Worm (Caenorhabditis elegans) whole organism, L1 larva: ENCODE data around the gene Y67H2A.2.

Experiments used
- C04F5.9 ChIP-seq: sonication (generic microtip); optimal IDR thresholded peaks from 2 replicates; lab custom pipeline; 2016; ENCODE audit warnings: missing genetic modification characterization, missing compliant biosample characterization
- C34B4.2 ChIP-seq: sonication (generic microtip); optimal IDR thresholded peaks from 2 replicates; lab custom pipeline; 2017; ENCODE audit warnings: mild to moderate bottlenecking, missing genetic modification characterization, missing compliant biosample characterization
- Y116A8C.19 ChIP-seq: sonication (generic microtip); optimal IDR thresholded peaks from 2 replicates; lab custom pipeline; 2016; ENCODE audit warnings: missing compliant biosample characterization, missing genetic modification characterization, borderline replicate concordance
- aha-1 ChIP-seq: fragments of 150-350 bp; optimal IDR thresholded peaks from 2 replicates; lab custom pipeline; 2014; ENCODE audit warnings: missing biosample characterization, missing genetic modification characterization
- alr-1 ChIP-seq: fragments of 200-800 bp; sonication (Bioruptor generic); optimal IDR thresholded peaks from 2 replicates; lab custom pipeline; 2018; ENCODE audit warnings: borderline replicate concordance, mild to moderate bottlenecking, missing genetic modification characterization, missing compliant biosample characterization
- ama-1 ChIP-seq: fragments of 150-350 bp; optimal IDR thresholded peaks from 2 replicates; lab custom pipeline; 2014
- ceh-63 ChIP-seq: fragments of 200-800 bp; sonication (Bioruptor generic); optimal IDR thresholded peaks from 2 replicates; lab custom pipeline; 2018; ENCODE audit warnings: mild to moderate bottlenecking, missing genetic modification characterization, missing compliant biosample characterization
- ceh-82 ChIP-seq, 3 experiments: fragments of 150-350 bp in 1 of 3; sonication (generic microtip) in 2 of 3; optimal IDR thresholded peaks; 2 replicates each; lab custom pipeline; 2014 to 2017; ENCODE audit warnings: missing biosample characterization in 3 of 3, missing genetic modification characterization in 3 of 3
- ceh-90 ChIP-seq: sonication (generic microtip); optimal IDR thresholded peaks from 2 replicates; lab custom pipeline; 2016; ENCODE audit warnings: missing genetic modification characterization, missing compliant biosample characterization
- dpl-1 ChIP-seq, 3 experiments: fragments of 150-350 bp in 2 of 3; sonication (generic microtip) in 1 of 3; optimal IDR thresholded peaks; 2 replicates each; lab custom pipeline; 2014 to 2017; ENCODE audit warnings: missing biosample characterization in 3 of 3, missing genetic modification characterization in 3 of 3, missing genetic modification reagents in 3 of 3
- efl-1 ChIP-seq, 4 experiments: fragments of 150-350 bp; optimal IDR thresholded peaks in 3 of 4; peaks in 1 of 4; 1 replicate in 1 of 4; 2 replicates in 3 of 4; lab custom pipeline; 2014; ENCODE audit warnings: missing biosample characterization in 2 of 4, missing genetic modification characterization in 2 of 4, missing genetic modification reagents in 2 of 4
- elt-2 ChIP-seq: sonication (generic microtip); optimal IDR thresholded peaks from 2 replicates; lab custom pipeline; 2016; ENCODE audit warnings: missing genetic modification characterization, mild to moderate bottlenecking, inconsistent platforms, missing compliant biosample characterization, missing genetic modification reagents
- elt-3 ChIP-seq, 6 experiments: fragments of 150-350 bp in 1 of 6; sonication (generic microtip); optimal IDR thresholded peaks; 2 replicates each; lab custom pipeline; 2017 to 2018; ENCODE audit warnings: missing biosample characterization in 6 of 6, missing genetic modification characterization in 6 of 6, inconsistent platforms in 1 of 6
- fkh-8 ChIP-seq: sonication (generic microtip); optimal IDR thresholded peaks from 2 replicates; lab custom pipeline; 2016; ENCODE audit warnings: mild to moderate bottlenecking, missing genetic modification characterization, missing compliant biosample characterization
- grh-1 ChIP-seq: fragments of 200-800 bp; sonication (Bioruptor generic); IDR thresholded peaks from 2 replicates; pipeline ENCODE4 v1.3.6; 2022; ENCODE audit warnings: missing genetic modification reagents, missing genetic modification characterization, missing compliant biosample characterization
- hlh-17 ChIP-seq: fragments of 200-800 bp; sonication (Bioruptor generic); optimal IDR thresholded peaks from 2 replicates; lab custom pipeline; 2018; ENCODE audit warnings: missing genetic modification characterization, mild to moderate bottlenecking, missing compliant biosample characterization, moderate library complexity, borderline replicate concordance
- hlh-4 ChIP-seq: sonication (generic microtip); optimal IDR thresholded peaks from 2 replicates; lab custom pipeline; 2016; ENCODE audit warnings: mild to moderate bottlenecking, missing genetic modification characterization, missing compliant biosample characterization
- irx-1 ChIP-seq: sonication (generic microtip); optimal IDR thresholded peaks from 2 replicates; lab custom pipeline; 2016; ENCODE audit warnings: missing genetic modification characterization, missing compliant biosample characterization
- isw-1 ChIP-seq: fragments of 200-800 bp; sonication (Bioruptor generic); IDR thresholded peaks from 2 replicates; pipeline ENCODE4 v1.3.6; 2022; ENCODE audit warnings: missing genetic modification characterization, missing compliant biosample characterization
- jun-1 ChIP-seq: fragments of 150-350 bp; optimal IDR thresholded peaks from 2 replicates; lab custom pipeline; 2014; ENCODE audit warnings: missing biosample characterization, missing genetic modification reagents, missing genetic modification characterization
- lin-14 ChIP-seq: fragments of 200-800 bp; sonication (Bioruptor generic); optimal IDR thresholded peaks from 2 replicates; lab custom pipeline; 2018; ENCODE audit warnings: mild to moderate bottlenecking, missing genetic modification characterization, moderate library complexity, missing compliant biosample characterization
- lin-15B ChIP-seq: fragments of 150-350 bp; sonication (generic microtip); optimal IDR thresholded peaks from 3 replicates; lab custom pipeline; 2014; ENCODE audit warnings: missing biosample characterization, missing genetic modification characterization
- lin-35 ChIP-seq, 2 experiments: fragments of 150-350 bp; optimal IDR thresholded peaks; 2 replicates each; lab custom pipeline; 2014; ENCODE audit warnings: missing biosample characterization in 2 of 2, missing genetic modification characterization in 2 of 2, missing genetic modification reagents in 2 of 2
- lir-3 ChIP-seq: sonication (generic microtip); optimal IDR thresholded peaks from 2 replicates; lab custom pipeline; 2016; ENCODE audit warnings: mild to moderate bottlenecking, missing genetic modification characterization, moderate library complexity, missing compliant biosample characterization; ENCODE audit not compliant: poor library complexity
- lsy-2 ChIP-seq, 2 experiments: fragments of 150-350 bp; optimal IDR thresholded peaks; 2 replicates each; lab custom pipeline; 2014; ENCODE audit warnings: missing biosample characterization in 2 of 2, missing genetic modification characterization in 2 of 2
- mab-9 ChIP-seq: fragments of 200-800 bp; sonication (Bioruptor generic); IDR thresholded peaks from 2 replicates; pipeline ENCODE4 v1.3.6; 2022; ENCODE audit warnings: missing genetic modification reagents, missing genetic modification characterization, missing compliant biosample characterization
- mep-1 ChIP-seq: fragments of 150-350 bp; optimal IDR thresholded peaks from 2 replicates; lab custom pipeline; 2014; ENCODE audit warnings: missing biosample characterization, missing genetic modification characterization
- nhr-11 ChIP-seq: fragments of 150-350 bp; optimal IDR thresholded peaks from 2 replicates; lab custom pipeline; 2014; ENCODE audit warnings: missing biosample characterization, missing genetic modification characterization
- nhr-12 ChIP-seq: sonication (generic microtip); optimal IDR thresholded peaks from 2 replicates; lab custom pipeline; 2017; ENCODE audit warnings: missing biosample characterization, missing genetic modification characterization
- nhr-19 ChIP-seq: fragments of 200-800 bp; sonication (Bioruptor generic); conservative IDR thresholded peaks from 2 replicates; pipeline ENCODE4 v1.3.6; 2022; ENCODE audit warnings: missing genetic modification characterization, missing compliant biosample characterization
- nhr-237 ChIP-seq: fragments of 150-350 bp; optimal IDR thresholded peaks from 2 replicates; lab custom pipeline; 2014; ENCODE audit warnings: missing biosample characterization, missing genetic modification characterization
- nhr-28 ChIP-seq: fragments of 150-350 bp; optimal IDR thresholded peaks from 2 replicates; lab custom pipeline; 2014; ENCODE audit warnings: missing biosample characterization, missing genetic modification characterization
- nhr-47 ChIP-seq: sonication (generic microtip); optimal IDR thresholded peaks from 2 replicates; lab custom pipeline; 2016; ENCODE audit warnings: mild to moderate bottlenecking, missing genetic modification characterization, moderate library complexity, missing compliant biosample characterization
- nhr-77 ChIP-seq: fragments of 150-350 bp; optimal IDR thresholded peaks from 2 replicates; lab custom pipeline; 2014; ENCODE audit warnings: missing biosample characterization, missing genetic modification characterization
- nhr-85 ChIP-seq: sonication (generic microtip); peaks from one replicate; lab custom pipeline; 2016; ENCODE audit warnings: missing genetic modification characterization, inconsistent platforms, missing compliant biosample characterization
- nhr-90 ChIP-seq: sonication (generic microtip); optimal IDR thresholded peaks from 2 replicates; lab custom pipeline; 2016; ENCODE audit warnings: mild to moderate bottlenecking, missing genetic modification characterization, missing compliant biosample characterization; ENCODE audit not compliant: poor library complexity
- pag-3 ChIP-seq: sonication (generic microtip); optimal IDR thresholded peaks from 2 replicates; lab custom pipeline; 2017; ENCODE audit warnings: missing genetic modification characterization, mild to moderate bottlenecking, missing compliant biosample characterization, antibody characterized with exemption, borderline replicate concordance; ENCODE audit not compliant: insufficient read depth
- pax-3 ChIP-seq: fragments of 200-800 bp; sonication (Bioruptor generic); optimal IDR thresholded peaks from 2 replicates; lab custom pipeline; 2018; ENCODE audit warnings: mild to moderate bottlenecking, missing genetic modification characterization, moderate library complexity, missing compliant biosample characterization
- pqm-1 ChIP-seq: sonication (generic microtip); optimal IDR thresholded peaks from 3 replicates; lab custom pipeline; 2017; ENCODE audit warnings: missing biosample characterization, missing genetic modification characterization
- rnt-1 ChIP-seq: sonication (generic microtip); optimal IDR thresholded peaks from 2 replicates; lab custom pipeline; 2016; ENCODE audit warnings: mild to moderate bottlenecking, missing genetic modification characterization, moderate library complexity, missing compliant biosample characterization
- sup-37 ChIP-seq: fragments of 200-800 bp; sonication (Bioruptor generic); optimal IDR thresholded peaks from 2 replicates; lab custom pipeline; 2018; ENCODE audit warnings: mild to moderate bottlenecking, missing genetic modification characterization, missing compliant biosample characterization
- swsn-7 ChIP-seq: sonication (generic microtip); optimal IDR thresholded peaks from 2 replicates; lab custom pipeline; 2016; ENCODE audit warnings: missing genetic modification characterization, missing compliant biosample characterization
- tlp-1 ChIP-seq: fragments of 150-350 bp; optimal IDR thresholded peaks from 2 replicates; lab custom pipeline; 2014; ENCODE audit warnings: missing biosample characterization, missing genetic modification characterization
- unc-62 ChIP-seq: fragments of 150-350 bp; optimal IDR thresholded peaks from 2 replicates; lab custom pipeline; 2014; ENCODE audit warnings: missing biosample characterization, missing genetic modification reagents, missing genetic modification characterization
- unc-86 ChIP-seq: sonication (generic microtip); optimal IDR thresholded peaks from 2 replicates; lab custom pipeline; 2016; ENCODE audit warnings: missing genetic modification characterization, missing compliant biosample characterization
- zip-4 ChIP-seq: fragments of 200-800 bp; sonication (Bioruptor generic); optimal IDR thresholded peaks from 2 replicates; lab custom pipeline; 2018; ENCODE audit warnings: mild to moderate bottlenecking, missing genetic modification characterization, moderate library complexity, missing compliant biosample characterization

Y67H2A.2 gene

ce11 chrIV:13327064-13327463 is 29.4 kb upstream of the Y67H2A.2 start:
- no peak for TF ChIP-seq nhr-90
- TF ChIP-seq dpl-1 (GFP tag; optimal IDR thresholded peaks at IDR 0.05; lab: Kevin White, UChicago) = no peak
- TF ChIP-seq efl-1 (optimal IDR thresholded peaks at IDR 0.05; lab: Kevin White, UChicago) = no peak
- TF ChIP-seq efl-1 (GFP tag; optimal IDR thresholded peaks at IDR 0.05 in 1 of 2; lab: Kevin White, UChicago) = peak in 1 of 2 experiments; percentile 82
- TF ChIP-seq mep-1 = no peak
- no peak for TF ChIP-seq rnt-1
- no peak for TF ChIP-seq zip-4
- TF ChIP-seq lin-35 (GFP tag; optimal IDR thresholded peaks at IDR 0.05; lab: Kevin White, UChicago) = peak in 1 of 2 experiments; percentile 27
- TF ChIP-seq nhr-77 = no peak
- no peak for TF ChIP-seq nhr-11 (tag; lab: Kevin White, UChicago)
- TF ChIP-seq lsy-2 (tag; optimal IDR thresholded peaks at IDR 0.05; lab: Kevin White, UChicago) = no peak
- peak; percentile 61 for TF ChIP-seq pqm-1 (tag; lab: Kevin White, UChicago)
- TF ChIP-seq unc-62 (GFP tag; lab: Kevin White, UChicago) = no peak
- no peak for TF ChIP-seq nhr-237 (tag; lab: Kevin White, UChicago)
- TF ChIP-seq ama-1 (lab: Kevin White, UChicago) = no peak
- TF ChIP-seq ceh-82 (tag; optimal IDR thresholded peaks at IDR 0.05; lab: Kevin White, UChicago) = no peak
- no peak for TF ChIP-seq pag-3 (tag; lab: Kevin White, UChicago)
- no peak for TF ChIP-seq lin-14 (GFP tag; lab: Kevin White, UChicago)
- TF ChIP-seq elt-2 (tag; lab: Kevin White, UChicago) = peak; percentile 90
- no peak for TF ChIP-seq mab-9
- TF ChIP-seq Y116A8C.19 (tag; lab: Kevin White, UChicago) = no peak
- no peak for TF ChIP-seq hlh-4 (tag; lab: Kevin White, UChicago)
- TF ChIP-seq nhr-85 (tag; lab: Kevin White, UChicago) = no peak
- TF ChIP-seq jun-1 (tag; lab: Kevin White, UChicago) = peak; percentile 39
- no peak for TF ChIP-seq elt-3 (tag; optimal IDR thresholded peaks at IDR 0.05; lab: Kevin White, UChicago)
- TF ChIP-seq tlp-1 = peak; percentile 75
- TF ChIP-seq irx-1 (tag; lab: Kevin White, UChicago) = no peak

DNA sequence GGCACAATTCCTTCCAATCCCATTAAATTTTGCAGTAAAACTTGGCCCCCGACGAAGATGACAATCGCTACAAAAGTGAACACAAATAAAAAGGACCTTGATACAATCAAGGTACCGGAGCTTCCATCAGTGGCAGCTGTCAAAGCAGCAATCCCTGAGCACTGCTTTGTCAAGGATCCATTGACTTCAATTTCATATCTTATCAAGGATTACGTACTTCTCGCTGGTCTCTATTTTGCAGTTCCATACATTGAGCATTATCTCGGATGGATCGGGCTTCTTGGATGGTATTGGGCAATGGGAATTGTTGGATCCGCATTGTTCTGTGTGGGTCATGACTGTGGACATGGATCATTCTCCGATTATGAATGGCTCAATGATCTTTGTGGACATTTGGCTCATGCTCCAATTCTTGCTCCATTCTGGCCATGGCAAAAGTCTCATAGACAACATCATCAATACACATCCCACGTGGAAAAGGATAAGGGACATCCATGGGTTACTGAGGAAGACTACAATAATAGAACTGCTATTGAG is 26.3 kb upstream of the Y67H2A.2 start, which contains the start of gene fat-2:
fat-2 (plus strand) TSS at position 51 of the 537 bp plus-strand sequence.
- TF ChIP-seq isw-1 (GFP tag; lab: Robert Waterston, UW) = no peak
- no peak for TF ChIP-seq grh-1 (GFP tag; lab: Robert Waterston, UW)
- no peak for TF ChIP-seq nhr-28 (tag; lab: Kevin White, UChicago)
- TF ChIP-seq efl-1 (optimal IDR thresholded peaks at IDR 0.05; lab: Kevin White, UChicago) = no peak
- no peak for TF ChIP-seq efl-1 (GFP tag; optimal IDR thresholded peaks at IDR 0.05 in 1 of 2; lab: Kevin White, UChicago)
- TF ChIP-seq nhr-47 (tag; lab: Kevin White, UChicago) = no peak

DNA sequence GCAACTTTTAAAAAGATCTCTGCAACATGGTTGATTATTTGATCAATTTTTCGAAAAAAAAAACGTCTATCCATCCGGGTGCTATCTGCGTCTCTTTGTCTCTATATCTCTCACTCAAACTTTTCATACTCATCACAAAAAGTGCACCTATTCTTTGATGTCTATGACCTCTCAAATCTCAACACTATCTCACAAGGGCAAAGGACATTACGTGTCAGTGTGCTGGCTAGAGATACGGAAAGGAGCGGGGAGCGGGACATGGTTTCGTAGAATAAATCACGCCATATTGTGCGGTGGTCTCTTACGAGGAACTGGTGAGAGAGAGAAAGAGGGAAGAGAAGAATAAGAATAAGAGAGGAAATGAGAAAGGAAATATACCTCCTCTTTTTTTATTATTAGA is 24.8 kb upstream of the Y67H2A.2 start:
- TF ChIP-seq sup-37 (GFP tag; lab: Kevin White, UChicago) (no peak), rnt-1 (peak; percentile 84), hlh-17 (GFP tag; lab: Kevin White, UChicago) (no peak), Y116A8C.19 (tag; lab: Kevin White, UChicago) (no peak), ceh-63 (GFP tag; lab: Kevin White, UChicago) (no peak), lsy-2 (tag; optimal IDR thresholded peaks at IDR 0.05; lab: Kevin White, UChicago) (peak; percentile 35 to 73), C04F5.9 (no peak), swsn-7 (peak; percentile 84), nhr-12 (tag; lab: Kevin White, UChicago) (no peak), unc-86 (tag; lab: Kevin White, UChicago) (peak; percentile 64), pax-3 (tag; lab: Kevin White, UChicago) (no peak), ceh-90 (tag; lab: Kevin White, UChicago) (no peak), lin-15B (tag; lab: Kevin White, UChicago) (peak; percentile 2), fkh-8 (tag; lab: Kevin White, UChicago) (peak; percentile 71), nhr-19 (GFP tag; lab: Robert Waterston, UW) (peak; percentile 86), aha-1 (tag; lab: Kevin White, UChicago) (peak; percentile 31), alr-1 (no peak), irx-1 (tag; lab: Kevin White, UChicago) (no peak), lir-3 (tag; lab: Kevin White, UChicago) (no peak), nhr-90 (peak; percentile 81), C34B4.2 (tag; lab: Kevin White, UChicago) (no peak), tlp-1 (no peak), pag-3 (tag; lab: Kevin White, UChicago) (no peak), nhr-85 (tag; lab: Kevin White, UChicago) (peak; percentile 88), hlh-4 (tag; lab: Kevin White, UChicago) (no peak)
